Comparison of ENCODE assay signal across 5 fruit fly cellular contexts in the genomic region with DNA sequence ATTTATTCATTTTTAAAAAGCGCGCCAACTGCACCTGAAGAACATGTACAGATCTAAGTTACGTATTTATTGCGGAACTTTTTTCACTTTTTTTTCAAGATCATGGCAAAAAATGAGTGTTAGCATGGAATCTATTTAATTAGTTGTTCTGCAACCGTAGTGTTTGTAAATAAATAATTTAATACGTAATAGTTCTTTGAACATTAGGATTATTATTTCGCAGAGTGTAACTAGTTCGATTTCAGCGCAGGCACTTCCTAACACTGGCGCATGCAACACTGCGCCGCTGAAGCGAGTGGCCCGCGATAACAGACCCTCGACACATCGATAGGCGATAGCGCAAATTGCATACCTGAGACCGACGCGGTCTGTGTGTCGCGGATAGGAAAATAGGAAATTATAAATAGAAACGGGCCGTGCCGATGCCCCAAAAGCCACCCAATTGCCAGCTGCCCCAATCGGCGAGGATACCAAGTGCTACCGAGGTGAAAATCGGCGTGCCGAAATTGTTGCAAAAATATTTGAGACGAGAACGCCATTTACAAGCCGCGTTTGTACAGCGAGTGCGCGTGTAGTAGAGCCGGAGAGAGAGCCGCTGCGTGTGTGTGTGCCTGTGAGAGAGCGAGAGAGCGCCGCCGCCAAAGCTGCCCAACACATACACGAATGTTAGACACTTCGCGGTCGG.
TF ChIP-seq lines count a peak whose summit lies in the region.

A gene (plus strand): TSS at position 320 of the 685 bp plus-strand sequence.

TF ChIP-seq in whole organism, adult, 20 proteins besides CTCF, POLR2A, EP300 and RAD21 (continued from another document):
- TF ChIP-seq CG5204 (GFP tag; optimal IDR thresholded peaks at IDR 0.05; lab: Kevin White, UChicago): peak; percentile 80
- TF ChIP-seq Hr96 (GFP tag; optimal IDR thresholded peaks at IDR 0.05; lab: Kevin White, UChicago): peak; percentile 74
- TF ChIP-seq cnc (optimal IDR thresholded peaks at IDR 0.05; lab: Kevin White, UChicago): no peak
- peak; percentile 68 for TF ChIP-seq Clk (GFP tag; optimal IDR thresholded peaks at IDR 0.05; lab: Kevin White, UChicago)

TF ChIP-seq in whole organism, embryonic, 481 proteins besides CTCF, POLR2A, EP300 and RAD21 (continued from another document and continues in another):
- TF ChIP-seq nerfin-1 (tag; optimal IDR thresholded peaks at IDR 0.05; lab: Kevin White, UChicago) (no peak), CG17612 (GFP tag; IDR thresholded peaks at IDR 0.05; lab: Robert Waterston, UW) (no peak), Dad (GFP tag; optimal IDR thresholded peaks at IDR 0.05; lab: Kevin White, UChicago) (peak; percentile 66), Lpt (GFP tag; optimal IDR thresholded peaks at IDR 0.05; lab: Kevin White, UChicago) (no peak), eyg (GFP tag; optimal IDR thresholded peaks at IDR 0.05; lab: Kevin White, UChicago) (no peak), Ssrp (tag; optimal IDR thresholded peaks at IDR 0.05; lab: Kevin White, UChicago) (peak; percentile 63), CG43689 (GFP tag; IDR thresholded peaks at IDR 0.05; lab: Robert Waterston, UW) (no peak), slp2 (GFP tag; optimal IDR thresholded peaks at IDR 0.05; lab: Kevin White, UChicago) (peak; percentile 67), CG18764 (GFP tag; optimal IDR thresholded peaks at IDR 0.05; lab: Kevin White, UChicago) (peak; percentile 55), Sry-β (GFP tag; optimal IDR thresholded peaks at IDR 0.05; lab: Kevin White, UChicago) (peak; percentile 11), wek (GFP tag; optimal IDR thresholded peaks at IDR 0.05; lab: Kevin White, UChicago) (peak; percentile 44), Hr3 (GFP tag; optimal IDR thresholded peaks at IDR 0.05; lab: Kevin White, UChicago) (peak; percentile 68), CG6175 (GFP tag; IDR thresholded peaks at IDR 0.05; lab: Robert Waterston, UW) (0 out of 3 replicates have a peak, but pooled peaks have one; percentile 60), gsb (GFP tag; IDR thresholded peaks at IDR 0.05; lab: Robert Waterston, UW) (peak; percentile 29; the same call in 1 of the 2 replicates), Neu2 (GFP tag; optimal IDR thresholded peaks at IDR 0.05; lab: Kevin White, UChicago; ENCODE audit: borderline replicate concordance) (no peak), CrebB (tag; optimal IDR thresholded peaks at IDR 0.05; lab: Kevin White, UChicago) (no peak), kah (GFP tag; optimal IDR thresholded peaks at IDR 0.05; lab: Kevin White, UChicago) (no peak), gfzf (GFP tag; optimal IDR thresholded peaks at IDR 0.05; lab: Kevin White, UChicago) (peak; percentile 40), inv (GFP tag; IDR thresholded peaks at IDR 0.05; lab: Robert Waterston, UW; ENCODE audit: partially characterized antibody) (peak; percentile 72), Dip2 (GFP tag; IDR thresholded peaks at IDR 0.05; lab: Robert Waterston, UW) (no peak), schlank (tag; optimal IDR thresholded peaks at IDR 0.05; lab: Kevin White, UChicago) (peak; percentile 42), ato (GFP tag; IDR thresholded peaks at IDR 0.05; lab: Robert Waterston, UW; ENCODE audit: partially characterized antibody) (peak; percentile 89), fd3F (GFP tag; optimal IDR thresholded peaks at IDR 0.05; lab: Kevin White, UChicago) (peak; percentile 45), nerfin-2 (GFP tag; IDR thresholded peaks at IDR 0.05; lab: Robert Waterston, UW; ENCODE audit: partially characterized antibody) (peak; percentile 78), jing (GFP tag; optimal IDR thresholded peaks at IDR 0.05; lab: Kevin White, UChicago) (no peak), Ravus (GFP tag; IDR thresholded peaks at IDR 0.05; lab: Robert Waterston, UW) (no peak), gro (GFP tag; optimal IDR thresholded peaks at IDR 0.05; lab: Kevin White, UChicago) (peak; percentile 95), Lim3 (GFP tag; IDR thresholded peaks at IDR 0.05; lab: Robert Waterston, UW) (no peak), CG7928 (GFP tag; optimal IDR thresholded peaks at IDR 0.05; lab: Kevin White, UChicago) (peak; percentile 11)

TF ChIP-seq in whole organism, prepupa, 60 proteins besides CTCF, POLR2A, EP300 and RAD21 (continued from another document and continues in another):
- TF ChIP-seq Lpt (GFP tag; optimal IDR thresholded peaks at IDR 0.05; lab: Kevin White, UChicago): no peak
- TF ChIP-seq CG10669 (GFP tag; optimal IDR thresholded peaks at IDR 0.05; lab: Kevin White, UChicago): peak; percentile 55
- TF ChIP-seq Hr4 (GFP tag; optimal IDR thresholded peaks at IDR 0.05; lab: Kevin White, UChicago): peak; percentile 76
- no peak for TF ChIP-seq CG8319 (GFP tag; optimal IDR thresholded peaks at IDR 0.05; lab: Kevin White, UChicago)
- peak in 1 of 2 experiments; percentile 29 for TF ChIP-seq salr (GFP tag; optimal IDR thresholded peaks at IDR 0.05; lab: Kevin White, UChicago)
- TF ChIP-seq CG34406 (GFP tag; optimal IDR thresholded peaks at IDR 0.05; lab: Kevin White, UChicago): peak; percentile 41
- TF ChIP-seq Eip93F (GFP tag; optimal IDR thresholded peaks at IDR 0.05; lab: Kevin White, UChicago): peak; percentile 56
- peak; percentile 84 for TF ChIP-seq pdm3 (GFP tag; optimal IDR thresholded peaks at IDR 0.05; lab: Kevin White, UChicago)
- peak; percentile 57 for TF ChIP-seq CG6854 (GFP tag; optimal IDR thresholded peaks at IDR 0.05; lab: Kevin White, UChicago)
- TF ChIP-seq Met (GFP tag; optimal IDR thresholded peaks at IDR 0.05; lab: Kevin White, UChicago): peak; percentile 80
- TF ChIP-seq CG16779 (tag; optimal IDR thresholded peaks at IDR 0.05; lab: Kevin White, UChicago): no peak
- peak; percentile 60 for TF ChIP-seq Sox14 (GFP tag; optimal IDR thresholded peaks at IDR 0.05; lab: Kevin White, UChicago)
- TF ChIP-seq CG10631 (GFP tag; optimal IDR thresholded peaks at IDR 0.05; lab: Kevin White, UChicago): peak; percentile 81
- peak; percentile 66 for TF ChIP-seq CG11762 (GFP tag; optimal IDR thresholded peaks at IDR 0.05; lab: Kevin White, UChicago; ENCODE audit: insufficient read depth)
- peak; percentile 69 for TF ChIP-seq esn (GFP tag; optimal IDR thresholded peaks at IDR 0.05; lab: Kevin White, UChicago)
- TF ChIP-seq vri (GFP tag; optimal IDR thresholded peaks at IDR 0.05; lab: Kevin White, UChicago): peak; percentile 74
- peak; percentile 79 for TF ChIP-seq OdsH (GFP tag; optimal IDR thresholded peaks at IDR 0.05; lab: Kevin White, UChicago)
- peak; percentile 85 for TF ChIP-seq svp (GFP tag; lab: Kevin White, UChicago)
- TF ChIP-seq CG31627 (GFP tag; optimal IDR thresholded peaks at IDR 0.05; lab: Kevin White, UChicago): peak; percentile 76
- peak; percentile 73 for TF ChIP-seq topi (GFP tag; optimal IDR thresholded peaks at IDR 0.05; lab: Kevin White, UChicago)
- peak; percentile 31 for TF ChIP-seq fd85E (GFP tag; optimal IDR thresholded peaks at IDR 0.05; lab: Kevin White, UChicago)
- no peak for TF ChIP-seq dsx (GFP tag; optimal IDR thresholded peaks at IDR 0.05; lab: Kevin White, UChicago; ENCODE audit: poor library complexity, severe bottlenecking)
- TF ChIP-seq CG32006 (GFP tag; optimal IDR thresholded peaks at IDR 0.05; lab: Kevin White, UChicago): peak; percentile 20
- peak; percentile 41 for TF ChIP-seq Sox102F (GFP tag; optimal IDR thresholded peaks at IDR 0.05; lab: Kevin White, UChicago)
- peak; percentile 57 for TF ChIP-seq CG8119 (GFP tag; IDR thresholded peaks at IDR 0.05; lab: Robert Waterston, UW)
- TF ChIP-seq fkh (GFP tag; optimal IDR thresholded peaks at IDR 0.05; lab: Kevin White, UChicago): no peak
- peak; percentile 66 for TF ChIP-seq CG6792 (GFP tag; optimal IDR thresholded peaks at IDR 0.05; lab: Kevin White, UChicago)
- TF ChIP-seq CG6808 (GFP tag; optimal IDR thresholded peaks at IDR 0.05; lab: Kevin White, UChicago): no peak
- no peak for TF ChIP-seq Hr38 (GFP tag; optimal IDR thresholded peaks at IDR 0.05; lab: Kevin White, UChicago)
- TF ChIP-seq net (GFP tag; optimal IDR thresholded peaks at IDR 0.05; lab: Kevin White, UChicago): peak; percentile 26

TF ChIP-seq in whole organism, pupa, 21 proteins besides CTCF, POLR2A, EP300 and RAD21 (continued from another document):
- peak; percentile 55 for TF ChIP-seq Ets98B (GFP tag; IDR thresholded peaks at IDR 0.05; lab: Robert Waterston, UW)

TF ChIP-seq in whole organism, wandering third instar larva, 38 proteins besides CTCF, POLR2A, EP300 and RAD21 (continued from another document):
- TF ChIP-seq Jra (GFP tag; optimal IDR thresholded peaks at IDR 0.05; lab: Kevin White, UChicago): peak; percentile 67
- TF ChIP-seq foxo (GFP tag; optimal IDR thresholded peaks at IDR 0.05; lab: Kevin White, UChicago): peak in 1 of 2 experiments; percentile 78
- TF ChIP-seq Myc (optimal IDR thresholded peaks at IDR 0.05; lab: Kevin White, UChicago): no peak
- TF ChIP-seq h (GFP tag; optimal IDR thresholded peaks at IDR 0.05; lab: Kevin White, UChicago): peak; percentile 85
- no peak for TF ChIP-seq Vsx2 (GFP tag; optimal IDR thresholded peaks at IDR 0.05; lab: Kevin White, UChicago; ENCODE audit: partially characterized antibody)
- TF ChIP-seq rgr (GFP tag; optimal IDR thresholded peaks at IDR 0.05; lab: Kevin White, UChicago): peak; percentile 83
- TF ChIP-seq ey (GFP tag; optimal IDR thresholded peaks at IDR 0.05; lab: Kevin White, UChicago): peak; percentile 70
- TF ChIP-seq fru (GFP tag; optimal IDR thresholded peaks at IDR 0.05; lab: Kevin White, UChicago): peak; percentile 76
- no peak for TF ChIP-seq CrebA (GFP tag; optimal IDR thresholded peaks at IDR 0.05; lab: Kevin White, UChicago; ENCODE audit: borderline replicate concordance)
- TF ChIP-seq dl (GFP tag; optimal IDR thresholded peaks at IDR 0.05; lab: Kevin White, UChicago; ENCODE audit: insufficient read depth in 1 of 2, partially characterized antibody in 2 of 2): peak in 1 of 2 experiments; percentile 64
- peak; percentile 45 for TF ChIP-seq Sp1 (GFP tag; optimal IDR thresholded peaks at IDR 0.05; lab: Kevin White, UChicago)
- TF ChIP-seq CG32264 (GFP tag; optimal IDR thresholded peaks at IDR 0.05; lab: Kevin White, UChicago): no peak
- peak; percentile 60 for TF ChIP-seq dmrt93B (GFP tag; optimal IDR thresholded peaks at IDR 0.05; lab: Kevin White, UChicago)
- peak; percentile 47 for TF ChIP-seq sv (GFP tag; optimal IDR thresholded peaks at IDR 0.05; lab: Kevin White, UChicago)
- peak; percentile 83 for TF ChIP-seq Dif (GFP tag; optimal IDR thresholded peaks at IDR 0.05; lab: Kevin White, UChicago; ENCODE audit: partially characterized antibody)
- no peak for TF ChIP-seq jim (GFP tag; optimal IDR thresholded peaks at IDR 0.05; lab: Kevin White, UChicago)
- TF ChIP-seq Abd-B (GFP tag; optimal IDR thresholded peaks at IDR 0.05; lab: Kevin White, UChicago): no peak
- peak; percentile 77 for TF ChIP-seq br (GFP tag; optimal IDR thresholded peaks at IDR 0.05; lab: Kevin White, UChicago)
- peak; percentile 64 for TF ChIP-seq dsf (GFP tag; optimal IDR thresholded peaks at IDR 0.05; lab: Kevin White, UChicago; ENCODE audit: borderline replicate concordance)
TF ChIP-seq in whole organism, wandering third instar larva: peak in this region for 26.
